Fruit fly (Drosophila melanogaster) whole organism, embryonic: ENCODE data around the gene CG1142.

Experiments used
- Atf3 ChIP-seq: fragments of 200-800 bp; sonication (Bioruptor generic); optimal IDR thresholded peaks from 3 replicates; lab custom pipeline; 2016; ENCODE audit warnings: missing biosample characterization, missing genetic modification characterization
- Blimp-1 ChIP-seq: fragments of 200-800 bp; sonication (Bioruptor generic); optimal IDR thresholded peaks from 3 replicates; lab custom pipeline; 2018; ENCODE audit warnings: missing biosample characterization, missing genetic modification characterization, mild to moderate bottlenecking, moderate library complexity, missing genetic modification reagents
- CG10147 ChIP-seq: fragments of 200-800 bp; sonication (Bioruptor generic); optimal IDR thresholded peaks from 2 replicates; lab custom pipeline; 2019; ENCODE audit warnings: missing biosample characterization, mild to moderate bottlenecking, missing genetic modification characterization, moderate library complexity
- CG11398 ChIP-seq: fragments of 200-800 bp; sonication (Bioruptor generic); optimal IDR thresholded peaks from 2 replicates; lab custom pipeline; 2016; ENCODE audit warnings: missing biosample characterization, missing genetic modification characterization
- CG11504 ChIP-seq: fragments of 200-800 bp; sonication (Bioruptor generic); optimal IDR thresholded peaks from 3 replicates; lab custom pipeline; 2019; ENCODE audit warnings: missing biosample characterization, mild to moderate bottlenecking, missing genetic modification characterization, moderate library complexity
- CG11695 ChIP-seq: fragments of 200-800 bp; sonication (Bioruptor generic); IDR thresholded peaks from 3 replicates; pipeline ENCODE4 v1.3.6; 2022; ENCODE audit warnings: missing biosample characterization, missing genetic modification characterization
- CG12391 ChIP-seq: fragments of 200-800 bp; sonication (Bioruptor generic); optimal IDR thresholded peaks from 3 replicates; lab custom pipeline; 2018; ENCODE audit warnings: missing biosample characterization, mild to moderate bottlenecking, missing genetic modification characterization, moderate library complexity
- CG12744 ChIP-seq: fragments of 200-800 bp; sonication (Bioruptor generic); optimal IDR thresholded peaks from 2 replicates; lab custom pipeline; 2016; ENCODE audit warnings: missing biosample characterization, missing genetic modification characterization
- CG15011 ChIP-seq: fragments of 200-800 bp; sonication (Bioruptor generic); optimal IDR thresholded peaks from 3 replicates; lab custom pipeline; 2018; ENCODE audit warnings: missing biosample characterization, mild to moderate bottlenecking, missing genetic modification characterization
- CG17359 ChIP-seq: fragments of 200-800 bp; sonication (Bioruptor generic); optimal IDR thresholded peaks from 3 replicates; lab custom pipeline; 2018; ENCODE audit warnings: missing biosample characterization, mild to moderate bottlenecking, missing genetic modification characterization, moderate library complexity
- CG17612 ChIP-seq: fragments of 200-800 bp; sonication (Bioruptor generic); IDR thresholded peaks from 2 replicates; pipeline ENCODE4 v1.3.6; 2022; ENCODE audit warnings: missing biosample characterization, missing genetic modification characterization
- CG17802 ChIP-seq: fragments of 200-800 bp; sonication (Bioruptor generic); optimal IDR thresholded peaks from 2 replicates; lab custom pipeline; 2018; ENCODE audit warnings: missing biosample characterization, mild to moderate bottlenecking, missing genetic modification characterization, moderate library complexity
- CG17912 ChIP-seq: fragments of 200-800 bp; sonication (Bioruptor generic); optimal IDR thresholded peaks from 2 replicates; lab custom pipeline; 2018; ENCODE audit warnings: missing biosample characterization, mild to moderate bottlenecking, missing genetic modification characterization
- CG18599 ChIP-seq: fragments of 200-800 bp; sonication (Bioruptor generic); optimal IDR thresholded peaks from 3 replicates; lab custom pipeline; 2017; ENCODE audit warnings: missing biosample characterization, missing genetic modification characterization, mild to moderate bottlenecking, moderate library complexity, missing genetic modification reagents
- CG18764 ChIP-seq: fragments of 200-800 bp; sonication (Bioruptor generic); optimal IDR thresholded peaks from 3 replicates; lab custom pipeline; 2016; ENCODE audit warnings: missing biosample characterization, missing genetic modification characterization
- CG2120 ChIP-seq: fragments of 200-800 bp; sonication (Bioruptor generic); optimal IDR thresholded peaks from 3 replicates; lab custom pipeline; 2016; ENCODE audit warnings: missing biosample characterization, missing genetic modification characterization
- CG2199 ChIP-seq: fragments of 200-800 bp; sonication (Bioruptor generic); IDR thresholded peaks from 3 replicates; pipeline ENCODE4 v1.3.6; 2022; ENCODE audit warnings: missing biosample characterization, missing genetic modification characterization
- CG31224 ChIP-seq: fragments of 200-800 bp; sonication (Bioruptor generic); IDR thresholded peaks from 2 replicates; pipeline ENCODE4 v1.3.6; 2022; ENCODE audit warnings: missing biosample characterization, missing genetic modification characterization
- CG3838 ChIP-seq: fragments of 200-800 bp; sonication (Bioruptor generic); optimal IDR thresholded peaks from 3 replicates; lab custom pipeline; 2016; ENCODE audit warnings: missing biosample characterization, missing genetic modification characterization
- CG43689 ChIP-seq: fragments of 200-800 bp; sonication (Bioruptor generic); IDR thresholded peaks from 2 replicates; pipeline ENCODE4 v1.3.6; 2022; ENCODE audit warnings: missing biosample characterization, missing genetic modification characterization
- CG6654 ChIP-seq: fragments of 200-800 bp; sonication (Bioruptor generic); optimal IDR thresholded peaks from 2 replicates; lab custom pipeline; 2017; ENCODE audit warnings: missing biosample characterization, mild to moderate bottlenecking, missing genetic modification characterization
- CG6765 ChIP-seq: fragments of 200-800 bp; sonication (Bioruptor generic); optimal IDR thresholded peaks from 3 replicates; lab custom pipeline; 2017; ENCODE audit warnings: missing biosample characterization, mild to moderate bottlenecking, missing genetic modification characterization
- CG7987 ChIP-seq: fragments of 200-800 bp; sonication (Bioruptor generic); optimal IDR thresholded peaks from 2 replicates; lab custom pipeline; 2018; ENCODE audit warnings: missing biosample characterization, mild to moderate bottlenecking, missing genetic modification characterization, moderate library complexity
- CG8924 ChIP-seq: fragments of 200-800 bp; optimal IDR thresholded peaks from 3 replicates; lab custom pipeline; 2019; ENCODE audit warnings: missing biosample characterization, mild to moderate bottlenecking, missing genetic modification characterization, moderate library complexity
- CG9437 ChIP-seq: fragments of 200-800 bp; sonication (Bioruptor generic); optimal IDR thresholded peaks from 2 replicates; lab custom pipeline; 2018; ENCODE audit warnings: missing biosample characterization, mild to moderate bottlenecking, missing genetic modification characterization
- D19A ChIP-seq: fragments of 200-800 bp; optimal IDR thresholded peaks from 3 replicates; lab custom pipeline; 2019; ENCODE audit warnings: missing biosample characterization, mild to moderate bottlenecking, missing genetic modification characterization, moderate library complexity
- Dref ChIP-seq: fragments of 200-800 bp; sonication (Bioruptor generic); IDR thresholded peaks from 2 replicates; pipeline ENCODE4 v1.3.6; 2022; ENCODE audit warnings: missing biosample characterization, missing genetic modification characterization
- HHEX ChIP-seq: fragments of 200-800 bp; sonication (Bioruptor generic); optimal IDR thresholded peaks from 3 replicates; lab custom pipeline; 2017; ENCODE audit warnings: missing biosample characterization, mild to moderate bottlenecking, missing genetic modification characterization, missing genetic modification reagents
- Hmr ChIP-seq: fragments of 200-800 bp; sonication (Bioruptor generic); optimal IDR thresholded peaks from 3 replicates; lab custom pipeline; 2017; ENCODE audit warnings: mild to moderate bottlenecking, missing biosample characterization, missing genetic modification reagents, missing genetic modification characterization
- MBD-R2 ChIP-seq: fragments of 200-800 bp; sonication (Bioruptor generic); IDR thresholded peaks from 2 replicates; pipeline ENCODE4 v1.3.6; 2022; ENCODE audit warnings: missing biosample characterization, missing genetic modification characterization
- Opbp ChIP-seq: fragments of 200-800 bp; sonication (Bioruptor generic); IDR thresholded peaks from 3 replicates; pipeline ENCODE4 v1.3.6; 2022; ENCODE audit warnings: missing biosample characterization, missing genetic modification characterization; ENCODE audit not compliant: partially characterized antibody
- Sry-δ ChIP-seq: fragments of 200-800 bp; sonication (Bioruptor generic); optimal IDR thresholded peaks from 2 replicates; lab custom pipeline; 2016; ENCODE audit warnings: missing biosample characterization, missing genetic modification characterization
- Ssrp ChIP-seq: fragments of 200-800 bp; sonication (Bioruptor generic); optimal IDR thresholded peaks from 2 replicates; lab custom pipeline; 2018; ENCODE audit warnings: missing biosample characterization, mild to moderate bottlenecking, missing genetic modification characterization, moderate library complexity
- Stat92E ChIP-seq, 3 experiments: fragments of >200 bp in 2 of 3; fragments of 200-800 bp in 1 of 3; sonication (Bioruptor generic) in 1 of 3; optimal IDR thresholded peaks; 2 replicates each; lab custom pipeline; 2017 to 2019; ENCODE audit warnings: missing biosample characterization in 3 of 3, missing genetic modification characterization in 3 of 3, mild to moderate bottlenecking in 1 of 3, moderate library complexity in 1 of 3
- Vsx1 ChIP-seq: fragments of 200-800 bp; sonication (Bioruptor generic); optimal IDR thresholded peaks from 2 replicates; lab custom pipeline; 2017; ENCODE audit warnings: missing biosample characterization, mild to moderate bottlenecking, missing genetic modification characterization, missing genetic modification reagents
- abd-A ChIP-seq: fragments of 200-800 bp; sonication (Bioruptor generic); optimal IDR thresholded peaks from 3 replicates; lab custom pipeline; 2019; ENCODE audit warnings: missing biosample characterization, mild to moderate bottlenecking, missing genetic modification characterization, moderate library complexity
- bab2 ChIP-seq: fragments of 200-800 bp; sonication (Bioruptor generic); optimal IDR thresholded peaks from 2 replicates; lab custom pipeline; 2016; ENCODE audit warnings: missing biosample characterization, missing genetic modification characterization
- cas ChIP-seq: fragments of 200-800 bp; sonication (Bioruptor generic); IDR thresholded peaks from 2 replicates; pipeline ENCODE4 v1.3.6; 2022; ENCODE audit warnings: missing biosample characterization, missing genetic modification characterization
- ci ChIP-seq: fragments of 200-800 bp; sonication (Bioruptor generic); IDR thresholded peaks from 3 replicates; pipeline ENCODE4 v1.3.6; 2022; ENCODE audit warnings: missing biosample characterization, missing genetic modification characterization
- grau ChIP-seq: fragments of 200-800 bp; optimal IDR thresholded peaks from 3 replicates; lab custom pipeline; 2019; ENCODE audit warnings: missing biosample characterization, mild to moderate bottlenecking, missing genetic modification characterization, moderate library complexity
- insv ChIP-seq, 2 experiments: fragments of 200-800 bp; sonication (Bioruptor generic); optimal IDR thresholded peaks; 3 replicates each; lab custom pipeline; 2016 to 2018; ENCODE audit warnings: missing biosample characterization in 2 of 2, missing genetic modification characterization in 2 of 2
- jing ChIP-seq: fragments of 200-800 bp; sonication (Bioruptor generic); optimal IDR thresholded peaks from 2 replicates; lab custom pipeline; 2018; ENCODE audit warnings: missing biosample characterization, mild to moderate bottlenecking, missing genetic modification characterization
- knrl ChIP-seq: fragments of 200-800 bp; sonication (Bioruptor generic); IDR thresholded peaks from 3 replicates; pipeline ENCODE4 v1.3.6; 2022; ENCODE audit warnings: missing biosample characterization, missing genetic modification characterization; ENCODE audit not compliant: partially characterized antibody
- pan ChIP-seq, 4 experiments: fragments of >200 bp in 3 of 4; fragments of 200-800 bp in 1 of 4; sonication (Bioruptor generic) in 1 of 4; optimal IDR thresholded peaks in 3 of 4; IDR thresholded peaks in 1 of 4; 2 replicates each; pipeline versions ENCODE4 v1.3.6 to Lab custom; 2017 to 2022; ENCODE audit warnings: missing biosample characterization in 2 of 4, missing genetic modification characterization in 2 of 4, mixed read lengths in 1 of 4
- peb ChIP-seq: fragments of 200-800 bp; sonication (Bioruptor generic); IDR thresholded peaks from 2 replicates; pipeline ENCODE4 v1.3.6; 2022; ENCODE audit warnings: missing biosample characterization, missing genetic modification characterization
- pnt ChIP-seq: fragments of 200-800 bp; sonication (Bioruptor generic); optimal IDR thresholded peaks from 3 replicates; lab custom pipeline; 2016; ENCODE audit warnings: missing biosample characterization, missing genetic modification characterization
- repo ChIP-seq: fragments of 200-800 bp; sonication (Bioruptor generic); optimal IDR thresholded peaks from 2 replicates; lab custom pipeline; 2016; ENCODE audit warnings: missing biosample characterization, missing genetic modification characterization
- sisA ChIP-seq: fragments of 200-800 bp; sonication (Bioruptor generic); IDR thresholded peaks from 2 replicates; pipeline ENCODE4 v1.3.6; 2022; ENCODE audit warnings: missing biosample characterization, missing genetic modification characterization
- trh ChIP-seq: fragments of 200-800 bp; sonication (Bioruptor generic); optimal IDR thresholded peaks from 2 replicates; lab custom pipeline; 2016; ENCODE audit warnings: missing biosample characterization, missing genetic modification characterization
- vvl ChIP-seq: fragments of 200-800 bp; sonication (Bioruptor generic); IDR thresholded peaks from 2 replicates; pipeline ENCODE4 v1.3.6; 2022; ENCODE audit warnings: missing biosample characterization, missing genetic modification characterization

The CG1142 gene

DNA sequence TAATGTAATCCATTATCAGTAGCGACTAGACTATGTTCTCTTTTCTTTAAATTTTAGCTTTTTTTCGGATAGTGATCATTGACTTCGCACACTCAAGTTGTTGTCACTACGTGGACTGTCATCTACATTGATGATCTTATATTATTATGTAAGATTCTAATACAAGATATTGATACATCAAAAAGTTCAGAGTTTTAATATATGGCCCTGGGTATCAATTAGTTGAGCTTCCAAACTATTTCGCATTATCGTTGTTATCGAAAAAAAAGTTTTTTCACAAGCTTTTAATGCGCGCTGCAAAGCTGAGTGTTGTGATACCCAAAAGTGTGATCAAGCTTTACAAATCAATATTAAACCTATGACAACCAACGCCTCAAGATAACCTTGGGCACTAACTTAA, 18.5 kb upstream of the CG1142 start (continued):
- TF ChIP-seq Ssrp (tag; lab: Kevin White, UChicago): no peak
- no peak for TF ChIP-seq Atf3 (GFP tag; lab: Kevin White, UChicago)
- no peak for TF ChIP-seq CG43689 (GFP tag; lab: Robert Waterston, UW)
- no peak for TF ChIP-seq CG17912
- no peak for TF ChIP-seq Stat92E (GFP tag; optimal IDR thresholded peaks at IDR 0.05; lab: Kevin White, UChicago)
- TF ChIP-seq knrl: peak; percentile 33; the same call in 2 of the 3 replicates
- no peak for TF ChIP-seq CG12744 (GFP tag; lab: Kevin White, UChicago)
- TF ChIP-seq abd-A (tag; lab: Kevin White, UChicago): no peak
- no peak for TF ChIP-seq CG31224
- no peak for TF ChIP-seq CG3838 (GFP tag; lab: Kevin White, UChicago)
- TF ChIP-seq vvl: peak; percentile 34; the same call in 1 of the 2 replicates
- no peak for TF ChIP-seq CG17612 (GFP tag; lab: Robert Waterston, UW)
- peak; percentile 25 for TF ChIP-seq Blimp-1 (GFP tag; lab: Kevin White, UChicago)
- TF ChIP-seq CG11695 (GFP tag; lab: Robert Waterston, UW): no peak
- TF ChIP-seq CG6765: no peak
- no peak for TF ChIP-seq cas
- no peak for TF ChIP-seq CG18764
- peak; percentile 3 for TF ChIP-seq Hmr (GFP tag; lab: Kevin White, UChicago)
- no peak for TF ChIP-seq bab2 (GFP tag; lab: Kevin White, UChicago)
- TF ChIP-seq CG15011: no peak
- TF ChIP-seq CG8924: no peak
- TF ChIP-seq HHEX: no peak
- TF ChIP-seq CG2199: 0 out of 3 replicates have a peak, but pooled peaks have one; percentile 14
- peak; percentile 45 for TF ChIP-seq CG11504
- no peak for TF ChIP-seq peb (GFP tag; lab: Robert Waterston, UW)
- TF ChIP-seq sisA (GFP tag; lab: Robert Waterston, UW): no peak
- no peak for TF ChIP-seq CG6654 (GFP tag; lab: Kevin White, UChicago)
- TF ChIP-seq insv (GFP tag; optimal IDR thresholded peaks at IDR 0.05; lab: Kevin White, UChicago): no peak
- TF ChIP-seq CG18599 (GFP tag; lab: Kevin White, UChicago): no peak
- peak; percentile 17; the same call in 1 of the 2 replicates for TF ChIP-seq MBD-R2 (GFP tag; lab: Robert Waterston, UW)
- TF ChIP-seq jing (GFP tag; lab: Kevin White, UChicago): no peak
- TF ChIP-seq CG11398: no peak
- no peak for TF ChIP-seq CG12391 (tag; lab: Kevin White, UChicago)
- peak; percentile 22 for TF ChIP-seq grau (tag; lab: Kevin White, UChicago)
- TF ChIP-seq CG9437 (GFP tag; lab: Kevin White, UChicago): no peak
- TF ChIP-seq repo (GFP tag; lab: Kevin White, UChicago): no peak
- TF ChIP-seq CG17802 (tag; lab: Kevin White, UChicago): no peak
- TF ChIP-seq Opbp (GFP tag; lab: Robert Waterston, UW): no peak
- no peak for TF ChIP-seq trh (GFP tag; lab: Kevin White, UChicago)
- peak; percentile 47; the same call in 1 of the 3 replicates for TF ChIP-seq ci
- TF ChIP-seq pan (optimal IDR thresholded peaks at IDR 0.05; lab: Kevin White, UChicago): no peak
- no peak for TF ChIP-seq pan (GFP tag; optimal IDR thresholded peaks at IDR 0.05 in 1 of 2, IDR thresholded peaks at IDR 0.05 in 1 of 2)
- TF ChIP-seq Vsx1 (GFP tag; lab: Kevin White, UChicago): no peak
- peak; percentile 67 for TF ChIP-seq Dref (GFP tag; lab: Robert Waterston, UW)
- TF ChIP-seq CG2120: peak; percentile 24
- no peak for TF ChIP-seq Sry-δ (GFP tag; lab: Kevin White, UChicago)
- peak; percentile 20 for TF ChIP-seq CG10147 (GFP tag; lab: Kevin White, UChicago)
- peak; percentile 28 for TF ChIP-seq CG17359
- TF ChIP-seq pnt: no peak
- no peak for TF ChIP-seq CG7987 (GFP tag; lab: Kevin White, UChicago)
- no peak for TF ChIP-seq D19A (tag; lab: Kevin White, UChicago)
